Fruit fly (Drosophila melanogaster) whole organism: ENCODE measurements around the gene CG9231.

Source experiments
- Dll ChIP-seq: fragments of >200 bp; optimal IDR thresholded peaks from 2 replicates; lab custom pipeline; 2017
- pan ChIP-seq: fragments of >200 bp; optimal IDR thresholded peaks from 2 replicates; lab custom pipeline; 2017
- usp ChIP-seq: fragments of >200 bp; optimal IDR thresholded peaks from 2 replicates; lab custom pipeline; 2017; ENCODE audit warnings: missing biosample characterization, missing genetic modification characterization, mixed read lengths

DNA sequence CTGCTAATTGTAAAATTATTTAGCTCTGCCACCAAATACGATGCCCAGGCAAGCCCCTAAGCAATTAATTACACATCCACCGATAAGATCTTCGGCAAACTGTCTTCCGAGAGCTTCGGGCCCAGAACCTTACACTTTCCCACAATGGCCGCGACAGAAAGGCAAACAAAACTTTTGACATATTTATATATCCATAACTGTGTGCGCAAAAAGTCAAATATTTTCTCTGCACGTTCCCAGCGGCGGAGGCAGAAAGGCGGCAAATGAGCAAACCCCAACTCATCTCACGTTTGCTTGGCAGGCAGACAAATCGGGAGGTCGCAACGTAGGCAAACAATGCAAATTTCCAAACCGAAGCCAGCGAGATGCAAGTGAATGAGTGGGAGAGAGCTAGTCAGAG is 26.6 kb downstream of the CG9231 start:
- no peak for TF ChIP-seq Dll (lab: Kevin White, UChicago)
- TF ChIP-seq pan (lab: Kevin White, UChicago), result no peak
- TF ChIP-seq usp (GFP tag; lab: Kevin White, UChicago), result no peak
